Fruit fly (Drosophila melanogaster) whole organism, embryonic: ENCODE results near the gene AANATL3.

ENCODE experiments used
- Antp ChIP-seq: fragments of 200-800 bp; sonication (Bioruptor generic); optimal IDR thresholded peaks from 3 replicates; lab custom pipeline; 2016; ENCODE audit warnings: missing biosample characterization, missing genetic modification characterization
- Atf6 ChIP-seq: fragments of 200-800 bp; sonication (Bioruptor generic); IDR thresholded peaks from 2 replicates; pipeline ENCODE4 v1.3.6; 2022; ENCODE audit warnings: missing biosample characterization, missing genetic modification characterization
- BEAF-32 ChIP-seq: fragments of 200-800 bp; sonication (Bioruptor generic); optimal IDR thresholded peaks from 3 replicates; lab custom pipeline; 2017; ENCODE audit warnings: missing biosample characterization, missing genetic modification characterization, mild to moderate bottlenecking, moderate library complexity, missing genetic modification reagents
- CG13296 ChIP-seq: fragments of 200-800 bp; sonication (Bioruptor generic); optimal IDR thresholded peaks from 3 replicates; lab custom pipeline; 2018; ENCODE audit warnings: missing biosample characterization, mild to moderate bottlenecking, missing genetic modification characterization
- CG13775 ChIP-seq: fragments of 200-800 bp; sonication (Bioruptor generic); optimal IDR thresholded peaks from 3 replicates; lab custom pipeline; 2017; ENCODE audit warnings: missing biosample characterization, mild to moderate bottlenecking, missing genetic modification characterization
- CG14965 ChIP-seq: fragments of 200-800 bp; sonication (Bioruptor generic); optimal IDR thresholded peaks from 2 replicates; lab custom pipeline; 2016; ENCODE audit warnings: missing biosample characterization, missing genetic modification characterization, borderline replicate concordance
- CG1603 ChIP-seq: fragments of 200-800 bp; sonication (Bioruptor generic); optimal IDR thresholded peaks from 2 replicates; lab custom pipeline; 2019; ENCODE audit warnings: missing biosample characterization, mild to moderate bottlenecking, missing genetic modification characterization, moderate library complexity
- CG1647 ChIP-seq: fragments of 200-800 bp; sonication (Bioruptor generic); optimal IDR thresholded peaks from 3 replicates; lab custom pipeline; 2016; ENCODE audit warnings: missing biosample characterization, missing genetic modification characterization
- CG18619 ChIP-seq: fragments of 200-800 bp; sonication (Bioruptor generic); optimal IDR thresholded peaks from 3 replicates; lab custom pipeline; 2017; ENCODE audit warnings: missing biosample characterization, mild to moderate bottlenecking, missing genetic modification characterization
- CG2712 ChIP-seq: fragments of 200-800 bp; optimal IDR thresholded peaks from 3 replicates; lab custom pipeline; 2019; ENCODE audit warnings: missing biosample characterization, mild to moderate bottlenecking, missing genetic modification characterization, moderate library complexity
- CG32772 ChIP-seq: fragments of 200-800 bp; sonication (Bioruptor generic); IDR thresholded peaks from 2 replicates; pipeline ENCODE4 v1.3.6; 2022; ENCODE audit warnings: missing biosample characterization, missing genetic modification characterization
- CG33557 ChIP-seq: fragments of 200-800 bp; sonication (Bioruptor generic); optimal IDR thresholded peaks from 2 replicates; lab custom pipeline; 2019; ENCODE audit warnings: missing biosample characterization, mild to moderate bottlenecking, missing genetic modification characterization, moderate library complexity
- CG3838 ChIP-seq: fragments of 200-800 bp; sonication (Bioruptor generic); optimal IDR thresholded peaks from 3 replicates; lab custom pipeline; 2016; ENCODE audit warnings: missing biosample characterization, missing genetic modification characterization
- CG6175 ChIP-seq: fragments of 200-800 bp; sonication (Bioruptor generic); IDR thresholded peaks from 3 replicates; pipeline ENCODE4 v1.3.6; 2022; ENCODE audit warnings: missing biosample characterization, missing genetic modification characterization
- CG7357 ChIP-seq: fragments of 200-800 bp; sonication (Bioruptor generic); IDR thresholded peaks from 3 replicates; pipeline ENCODE4 v1.3.6; 2022; ENCODE audit warnings: missing biosample characterization, missing genetic modification characterization
- CG7372 ChIP-seq: fragments of 200-800 bp; sonication (Bioruptor generic); IDR thresholded peaks from 2 replicates; pipeline ENCODE4 v1.3.6; 2022; ENCODE audit warnings: missing biosample characterization, missing genetic modification characterization
- CG7928 ChIP-seq: fragments of 200-800 bp; sonication (Bioruptor generic); optimal IDR thresholded peaks from 2 replicates; lab custom pipeline; 2017; ENCODE audit warnings: missing biosample characterization, mild to moderate bottlenecking, missing genetic modification characterization
- CG8290 ChIP-seq, 3 experiments: fragments of 200-800 bp; sonication (Bioruptor generic); optimal IDR thresholded peaks; 2 replicates each; lab custom pipeline; 2016 to 2019; ENCODE audit warnings: missing biosample characterization in 3 of 3, missing genetic modification characterization in 3 of 3, mild to moderate bottlenecking in 2 of 3, moderate library complexity in 1 of 3
- CG8944 ChIP-seq: fragments of 200-800 bp; sonication (Bioruptor generic); optimal IDR thresholded peaks from 3 replicates; lab custom pipeline; 2016; ENCODE audit warnings: missing biosample characterization, missing genetic modification characterization
- CG9437 ChIP-seq: fragments of 200-800 bp; sonication (Bioruptor generic); optimal IDR thresholded peaks from 2 replicates; lab custom pipeline; 2018; ENCODE audit warnings: missing biosample characterization, mild to moderate bottlenecking, missing genetic modification characterization
- CG9876 ChIP-seq: fragments of 200-800 bp; sonication (Bioruptor generic); optimal IDR thresholded peaks from 2 replicates; lab custom pipeline; 2016; ENCODE audit warnings: missing biosample characterization, missing genetic modification characterization
- Chrac-16 ChIP-seq: fragments of 200-800 bp; sonication (Bioruptor generic); optimal IDR thresholded peaks from 3 replicates; lab custom pipeline; 2016; ENCODE audit warnings: missing biosample characterization, missing genetic modification characterization
- Dek ChIP-seq: fragments of 200-800 bp; sonication (Bioruptor generic); optimal IDR thresholded peaks from 3 replicates; lab custom pipeline; 2019; ENCODE audit warnings: missing biosample characterization, mild to moderate bottlenecking, missing genetic modification characterization, moderate library complexity
- Dip3 ChIP-seq: fragments of 200-800 bp; sonication (Bioruptor generic); optimal IDR thresholded peaks from 3 replicates; lab custom pipeline; 2016; ENCODE audit warnings: missing biosample characterization, missing genetic modification characterization
- E2f2 ChIP-seq: fragments of 200-800 bp; sonication (Bioruptor generic); IDR thresholded peaks from 2 replicates; pipeline ENCODE4 v1.3.6; 2022; ENCODE audit warnings: missing biosample characterization, missing genetic modification characterization
- Fer2 ChIP-seq: fragments of 200-800 bp; sonication (Bioruptor generic); optimal IDR thresholded peaks from 2 replicates; lab custom pipeline; 2018; ENCODE audit warnings: missing biosample characterization, mild to moderate bottlenecking, missing genetic modification characterization, moderate library complexity
- Gsc ChIP-seq: fragments of 200-800 bp; sonication (Bioruptor generic); IDR thresholded peaks from 2 replicates; pipeline ENCODE4 v1.3.6; 2022; ENCODE audit warnings: missing biosample characterization, missing genetic modification characterization
- Hr78 ChIP-seq, 2 experiments: fragments of 200-800 bp in 1 of 2; fragments of >200 bp in 1 of 2; sonication (Bioruptor generic) in 1 of 2; optimal IDR thresholded peaks; 2 replicates each; lab custom pipeline; 2017 to 2019; ENCODE audit warnings: missing biosample characterization in 2 of 2, missing genetic modification characterization in 2 of 2, mild to moderate bottlenecking in 1 of 2, moderate library complexity in 1 of 2
- Mes4 ChIP-seq: fragments of 200-800 bp; sonication (Bioruptor generic); optimal IDR thresholded peaks from 2 replicates; lab custom pipeline; 2016; ENCODE audit warnings: missing biosample characterization, missing genetic modification characterization
- Optix ChIP-seq: fragments of 200-800 bp; sonication (Bioruptor generic); IDR thresholded peaks from 3 replicates; pipeline ENCODE4 v1.3.6; 2022; ENCODE audit warnings: missing biosample characterization, missing genetic modification characterization
- PHDP ChIP-seq: fragments of 200-800 bp; sonication (Bioruptor generic); optimal IDR thresholded peaks from 3 replicates; lab custom pipeline; 2018; ENCODE audit warnings: missing biosample characterization, mild to moderate bottlenecking, missing genetic modification characterization, moderate library complexity
- Rx ChIP-seq: fragments of 200-800 bp; sonication (Bioruptor generic); IDR thresholded peaks from 2 replicates; pipeline ENCODE4 v1.3.6; 2022; ENCODE audit warnings: missing biosample characterization, missing genetic modification characterization
- Sry-δ ChIP-seq: fragments of 200-800 bp; sonication (Bioruptor generic); optimal IDR thresholded peaks from 2 replicates; lab custom pipeline; 2016; ENCODE audit warnings: missing biosample characterization, missing genetic modification characterization
- YL-1 ChIP-seq: fragments of 200-800 bp; sonication (Bioruptor generic); optimal IDR thresholded peaks from 3 replicates; lab custom pipeline; 2017; ENCODE audit warnings: missing biosample characterization, mild to moderate bottlenecking, missing genetic modification characterization
- amos ChIP-seq: fragments of 200-800 bp; sonication (Bioruptor generic); IDR thresholded peaks from 2 replicates; pipeline ENCODE4 v1.3.6; 2022; ENCODE audit warnings: missing biosample characterization, missing genetic modification characterization; ENCODE audit not compliant: partially characterized antibody
- ato ChIP-seq: fragments of 200-800 bp; sonication (Bioruptor generic); IDR thresholded peaks from 2 replicates; pipeline ENCODE4 v1.3.6; 2022; ENCODE audit warnings: missing biosample characterization, missing genetic modification characterization; ENCODE audit not compliant: partially characterized antibody
- cato ChIP-seq: fragments of 200-800 bp; sonication (Bioruptor generic); optimal IDR thresholded peaks from 2 replicates; lab custom pipeline; 2016; ENCODE audit warnings: missing biosample characterization, missing genetic modification characterization, borderline replicate concordance
- chif ChIP-seq, 2 experiments: fragments of 200-800 bp; sonication (Bioruptor generic); optimal IDR thresholded peaks; 3 replicates each; lab custom pipeline; 2016; ENCODE audit warnings: missing biosample characterization in 2 of 2, missing genetic modification characterization in 2 of 2
- ci ChIP-seq: fragments of 200-800 bp; sonication (Bioruptor generic); IDR thresholded peaks from 3 replicates; pipeline ENCODE4 v1.3.6; 2022; ENCODE audit warnings: missing biosample characterization, missing genetic modification characterization
- croc ChIP-seq: fragments of 200-800 bp; sonication (Bioruptor generic); conservative IDR thresholded peaks from 3 replicates; pipeline ENCODE4 v1.3.6; 2022; ENCODE audit warnings: missing biosample characterization, missing genetic modification characterization
- da ChIP-seq: fragments of 200-800 bp; sonication (Bioruptor generic); optimal IDR thresholded peaks from 2 replicates; lab custom pipeline; 2016; ENCODE audit warnings: missing biosample characterization, missing genetic modification characterization
- gro ChIP-seq: fragments of 200-800 bp; sonication (Bioruptor generic); optimal IDR thresholded peaks from 2 replicates; lab custom pipeline; 2016; ENCODE audit warnings: missing biosample characterization, missing genetic modification characterization
- lilli ChIP-seq: fragments of 200-800 bp; sonication (Bioruptor generic); optimal IDR thresholded peaks from 3 replicates; lab custom pipeline; 2016; ENCODE audit warnings: missing biosample characterization, missing genetic modification characterization
- pnt ChIP-seq: fragments of 200-800 bp; sonication (Bioruptor generic); optimal IDR thresholded peaks from 3 replicates; lab custom pipeline; 2016; ENCODE audit warnings: missing biosample characterization, missing genetic modification characterization
- sens ChIP-seq: fragments of 200-800 bp; sonication (Bioruptor generic); peaks from one replicate; lab custom pipeline; 2016; ENCODE audit warnings: missing biosample characterization, missing genetic modification characterization
- slbo ChIP-seq: fragments of 200-800 bp; sonication (Bioruptor generic); IDR thresholded peaks from 2 replicates; pipeline ENCODE4 v1.3.6; 2022; ENCODE audit warnings: missing biosample characterization, missing genetic modification characterization
- twi ChIP-seq: fragments of 200-800 bp; optimal IDR thresholded peaks from 2 replicates; lab custom pipeline; 2019; ENCODE audit warnings: missing biosample characterization, mild to moderate bottlenecking, missing genetic modification characterization, moderate library complexity
- yki ChIP-seq: fragments of >200 bp; optimal IDR thresholded peaks from 3 replicates; lab custom pipeline; 2018
- zen ChIP-seq: fragments of 200-800 bp; sonication (Bioruptor generic); optimal IDR thresholded peaks from 3 replicates; lab custom pipeline; 2018; ENCODE audit warnings: missing biosample characterization, mild to moderate bottlenecking, missing genetic modification characterization, moderate library complexity

AANATL3 gene

DNA sequence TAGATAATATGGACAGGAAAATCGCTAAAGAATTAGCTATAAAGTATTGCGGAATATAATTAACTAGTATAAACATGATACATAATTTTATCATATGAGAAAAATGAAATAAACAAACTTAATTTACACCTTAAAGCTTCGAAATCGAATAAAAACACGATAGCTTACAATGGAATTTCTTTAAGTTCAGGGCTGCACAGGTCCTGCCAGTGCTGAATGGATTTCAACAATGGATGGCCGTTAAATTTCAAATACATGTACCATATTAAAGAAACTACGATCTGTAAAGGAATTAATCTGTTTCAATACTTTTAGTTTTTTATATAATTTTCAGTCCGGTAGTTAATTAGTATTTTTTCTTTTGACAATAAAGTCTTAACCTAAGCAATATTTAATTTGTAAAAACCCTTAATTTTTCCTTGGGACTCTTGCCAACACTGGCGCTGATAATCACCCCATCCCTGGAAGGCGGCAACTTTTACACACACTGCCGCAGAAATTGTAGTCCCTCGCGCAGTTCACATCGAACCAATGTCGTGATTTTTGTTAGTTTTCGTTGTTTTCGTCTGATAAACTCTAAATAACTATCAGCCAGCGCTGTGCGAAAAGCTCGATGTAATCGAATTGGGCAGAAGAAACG lies 35.5 kb upstream of the AANATL3 start, which contains the start of the genes barr and lok:
Gene barr, minus strand, starts transcription at position 353 of the 640 bp plus-strand sequence.
Gene lok, plus strand, starts transcription at position 405 of the 640 bp plus-strand sequence.
- TF ChIP-seq chif (GFP tag; optimal IDR thresholded peaks at IDR 0.05; lab: Kevin White, UChicago) (peak; percentile 10 to 65), CG32772 (GFP tag; lab: Robert Waterston, UW) (0 out of 2 replicates have a peak, but pooled peaks have one; percentile 6), YL-1 (GFP tag; lab: Kevin White, UChicago) (peak; percentile 49), PHDP (tag; lab: Kevin White, UChicago) (peak; percentile 5), CG14965 (GFP tag; lab: Kevin White, UChicago) (no peak), da (GFP tag; lab: Kevin White, UChicago) (no peak), croc (GFP tag; lab: Robert Waterston, UW) (peak; percentile 28; the same call in 2 of the 3 replicates), Optix (GFP tag; lab: Robert Waterston, UW) (no peak), CG33557 (GFP tag; lab: Kevin White, UChicago) (peak; percentile 25), CG18619 (GFP tag; lab: Kevin White, UChicago) (peak; percentile 58), Dek (tag; lab: Kevin White, UChicago) (peak; percentile 19), Atf6 (GFP tag; lab: Robert Waterston, UW) (no peak), BEAF-32 (GFP tag; lab: Kevin White, UChicago) (peak; percentile 43), Sry-δ (GFP tag; lab: Kevin White, UChicago) (peak; percentile 22), CG7928 (peak; percentile 99), ato (no peak), Dip3 (GFP tag; lab: Kevin White, UChicago) (peak; percentile 20), Mes4 (GFP tag; lab: Kevin White, UChicago) (no peak), amos (GFP tag; lab: Robert Waterston, UW) (peak; percentile 19; the same call in 1 of the 2 replicates), gro (peak; percentile 6), CG13775 (GFP tag; lab: Kevin White, UChicago) (peak; percentile 71), CG7372 (GFP tag; lab: Robert Waterston, UW) (peak; percentile 12; the same call in 1 of the 2 replicates), CG3838 (peak; percentile 44), CG2712 (tag; lab: Kevin White, UChicago) (peak; percentile 60), pnt (GFP tag; lab: Kevin White, UChicago) (peak; percentile 57), E2f2 (GFP tag; lab: Robert Waterston, UW) (peak; percentile 49), CG8944 (GFP tag; lab: Kevin White, UChicago) (peak; percentile 39), CG1647 (GFP tag; lab: Kevin White, UChicago) (peak; percentile 47), CG9876 (peak; percentile 5), Gsc (GFP tag; lab: Robert Waterston, UW) (no peak), twi (tag; lab: Kevin White, UChicago) (peak; percentile 40), Rx (GFP tag; lab: Robert Waterston, UW) (no peak), lilli (GFP tag; lab: Kevin White, UChicago) (peak; percentile 60), CG6175 (GFP tag; lab: Robert Waterston, UW) (no peak), sens (peak; percentile 88), Fer2 (tag; lab: Kevin White, UChicago) (peak; percentile 21), slbo (GFP tag; lab: Robert Waterston, UW) (peak; percentile 46; the same call in 1 of the 2 replicates), CG13296 (GFP tag; lab: Kevin White, UChicago) (no peak), CG9437 (GFP tag; lab: Kevin White, UChicago) (peak; percentile 61), CG7357 (0 out of 3 replicates have a peak, but pooled peaks have one; percentile 36), ci (GFP tag; lab: Robert Waterston, UW) (0 out of 3 replicates have a peak, but pooled peaks have one; percentile 10), zen (tag; lab: Kevin White, UChicago) (peak; percentile 25), Chrac-16 (peak; percentile 56), yki (lab: Kevin White, UChicago) (no peak), cato (GFP tag; lab: Kevin White, UChicago) (peak; percentile 16), CG8290 (GFP tag; optimal IDR thresholded peaks at IDR 0.05; lab: Kevin White, UChicago) (peak; percentile 57), CG8290 (tag; optimal IDR thresholded peaks at IDR 0.05; lab: Kevin White, UChicago) (peak in 1 of 2 experiments; percentile 33), Antp (peak; percentile 44), Hr78 (GFP tag; optimal IDR thresholded peaks at IDR 0.05; lab: Kevin White, UChicago) (no peak), CG1603 (peak; percentile 17)
